Fruit fly (Drosophila melanogaster): ENCODE results near the gene ssp2.

The ssp2 gene

dm6 chr3L:13982516-13982915 lies 17.5 kb downstream of the ssp2 start:
- peak; percentile 68 for TF ChIP-seq Hr39 (optimal IDR thresholded peaks at IDR 0.05)
- TF ChIP-seq CG14050 (GFP tag; IDR thresholded peaks at IDR 0.05), result no peak

- TF ChIP-seq CG6654 (GFP tag; optimal IDR thresholded peaks at IDR 0.05) (no peak), CG15514 (GFP tag; optimal IDR thresholded peaks at IDR 0.05) (peak; percentile 24), Mes4 (GFP tag; optimal IDR thresholded peaks at IDR 0.05) (no peak), Hmr (GFP tag; optimal IDR thresholded peaks at IDR 0.05) (peak; percentile 37), CG2120 (GFP tag; optimal IDR thresholded peaks at IDR 0.05) (peak; percentile 14), Meics (GFP tag; optimal IDR thresholded peaks at IDR 0.05) (peak; percentile 45), B-H2 (GFP tag; optimal IDR thresholded peaks at IDR 0.05) (peak; percentile 4), CoRest (tag; optimal IDR thresholded peaks at IDR 0.05) (no peak), lab (GFP tag; optimal IDR thresholded peaks at IDR 0.05) (peak; percentile 80), schlank (tag; optimal IDR thresholded peaks at IDR 0.05) (peak; percentile 17), MTF-1 (GFP tag; optimal IDR thresholded peaks at IDR 0.05; ENCODE audit: borderline replicate concordance) (no peak), Ets65A (GFP tag) (peak; percentile 41), CG6683 (GFP tag; optimal IDR thresholded peaks at IDR 0.05) (no peak), eyg (GFP tag; optimal IDR thresholded peaks at IDR 0.05) (no peak), CG6813 (GFP tag; optimal IDR thresholded peaks at IDR 0.05) (peak; percentile 18), CG32532 (GFP tag; IDR thresholded peaks at IDR 0.05) (no peak), Atf6 (GFP tag; IDR thresholded peaks at IDR 0.05) (peak; percentile 21; the same call in 1 of the 2 replicates), CG10543 (GFP tag; optimal IDR thresholded peaks at IDR 0.05) (peak; percentile 17), HHEX (GFP tag; optimal IDR thresholded peaks at IDR 0.05) (peak; percentile 28), lbe (GFP tag; optimal IDR thresholded peaks at IDR 0.05) (no peak), CG18599 (GFP tag; optimal IDR thresholded peaks at IDR 0.05) (peak; percentile 73), CG12104 (GFP tag; optimal IDR thresholded peaks at IDR 0.05) (no peak), CG3065 (GFP tag; optimal IDR thresholded peaks at IDR 0.05) (no peak), CG15011 (GFP tag; optimal IDR thresholded peaks at IDR 0.05) (peak; percentile 13), CG7372 (GFP tag; IDR thresholded peaks at IDR 0.05) (no peak), CG6765 (GFP tag; optimal IDR thresholded peaks at IDR 0.05) (peak; percentile 21), kay (GFP tag; optimal IDR thresholded peaks at IDR 0.05) (no peak)
Observed at dm6 chr3L:13986330-13986729, 21.3 kb downstream of the ssp2 start, which contains the start of gene CG17362. CG17362 (plus strand) TSS chr3L:13986620.

dm6 chr3L:13987578-13987977 lies 22.6 kb downstream of the ssp2 start, which contains the start of gene CG9040:
CG9040 (plus strand) TSS chr3L:13987878.
- TF ChIP-seq CG18599 (GFP tag; optimal IDR thresholded peaks at IDR 0.05) (peak; percentile 21), nau (GFP tag; optimal IDR thresholded peaks at IDR 0.05) (no peak), lab (GFP tag; optimal IDR thresholded peaks at IDR 0.05) (peak; percentile 41), Sry-β (GFP tag; optimal IDR thresholded peaks at IDR 0.05) (no peak), CG31388 (GFP tag; optimal IDR thresholded peaks at IDR 0.05) (no peak), CG15514 (GFP tag; optimal IDR thresholded peaks at IDR 0.05) (no peak)

dm6 chr3L:13991314-13991713 lies 26.3 kb downstream of the ssp2 start:
- TF ChIP-seq chinmo (GFP tag; IDR thresholded peaks at IDR 0.05; ENCODE audit: partially characterized antibody) (0 out of 4 replicates have a peak, but pooled peaks have one; percentile 22), so (GFP tag; IDR thresholded peaks at IDR 0.05) (no peak), CG12071 (GFP tag; optimal IDR thresholded peaks at IDR 0.05) (no peak), vvl (GFP tag; IDR thresholded peaks at IDR 0.05) (no peak), ems (GFP tag; optimal IDR thresholded peaks at IDR 0.05) (no peak), bab2 (GFP tag; optimal IDR thresholded peaks at IDR 0.05) (no peak), CG3407 (GFP tag; optimal IDR thresholded peaks at IDR 0.05) (no peak), CG4854 (GFP tag; optimal IDR thresholded peaks at IDR 0.05) (no peak), Kr (GFP tag; optimal IDR thresholded peaks at IDR 0.05) (no peak), pb (GFP tag; optimal IDR thresholded peaks at IDR 0.05) (no peak), Trl (optimal IDR thresholded peaks at IDR 0.05) (peak; percentile 31 to 58), Trl (GFP tag; optimal IDR thresholded peaks at IDR 0.05) (no peak), knrl (GFP tag; IDR thresholded peaks at IDR 0.05; ENCODE audit: partially characterized antibody) (no peak), CG9437 (GFP tag; optimal IDR thresholded peaks at IDR 0.05) (no peak), ab (GFP tag; optimal IDR thresholded peaks at IDR 0.05) (no peak), CG9215 (GFP tag; IDR thresholded peaks at IDR 0.05) (no peak)
